Worm (Caenorhabditis elegans) whole organism, L1 larva: ENCODE measurements around the gene F36H9.4.
"Not testable (repeated sequence)": the region's sequence is repeated elsewhere in the genome, so short reads cannot be mapped to it uniquely, and the experiment has no call there.

Experiments used
- C16A3.4 ChIP-seq: fragments of 150-350 bp; optimal IDR thresholded peaks from 2 replicates; lab custom pipeline; 2014; ENCODE audit warnings: missing biosample characterization, missing genetic modification characterization
- Y116A8C.19 ChIP-seq: sonication (generic microtip); optimal IDR thresholded peaks from 2 replicates; lab custom pipeline; 2016; ENCODE audit warnings: missing compliant biosample characterization, missing genetic modification characterization, borderline replicate concordance
- aha-1 ChIP-seq: fragments of 150-350 bp; optimal IDR thresholded peaks from 2 replicates; lab custom pipeline; 2014; ENCODE audit warnings: missing biosample characterization, missing genetic modification characterization
- alr-1 ChIP-seq: fragments of 200-800 bp; sonication (Bioruptor generic); optimal IDR thresholded peaks from 2 replicates; lab custom pipeline; 2018; ENCODE audit warnings: borderline replicate concordance, mild to moderate bottlenecking, missing genetic modification characterization, missing compliant biosample characterization
- ceh-8 ChIP-seq: fragments of 200-800 bp; sonication (Bioruptor generic); optimal IDR thresholded peaks from 2 replicates; lab custom pipeline; 2018; ENCODE audit warnings: mild to moderate bottlenecking, missing genetic modification characterization, moderate library complexity, missing compliant biosample characterization
- ceh-88 ChIP-seq: fragments of 200-800 bp; sonication (Bioruptor generic); IDR thresholded peaks from 2 replicates; pipeline ENCODE4 v1.3.6; 2022; ENCODE audit warnings: missing genetic modification characterization, missing compliant biosample characterization
- ceh-90 ChIP-seq: sonication (generic microtip); optimal IDR thresholded peaks from 2 replicates; lab custom pipeline; 2016; ENCODE audit warnings: missing genetic modification characterization, missing compliant biosample characterization
- ces-1 ChIP-seq: fragments of 150-350 bp; optimal IDR thresholded peaks from 2 replicates; lab custom pipeline; 2014; ENCODE audit warnings: missing biosample characterization, missing genetic modification reagents, missing genetic modification characterization
- dsc-1 ChIP-seq: sonication (generic microtip); optimal IDR thresholded peaks from 2 replicates; lab custom pipeline; 2016; ENCODE audit warnings: mild to moderate bottlenecking, missing genetic modification characterization, missing compliant biosample characterization
- efl-1 ChIP-seq, 4 experiments: fragments of 150-350 bp; optimal IDR thresholded peaks in 3 of 4; peaks in 1 of 4; 1 replicate in 1 of 4; 2 replicates in 3 of 4; lab custom pipeline; 2014; ENCODE audit warnings: missing biosample characterization in 2 of 4, missing genetic modification characterization in 2 of 4, missing genetic modification reagents in 2 of 4
- ets-5 ChIP-seq: fragments of 200-800 bp; sonication (Bioruptor generic); IDR thresholded peaks from 2 replicates; pipeline ENCODE4 v1.3.6; 2022; ENCODE audit warnings: missing genetic modification characterization, missing compliant biosample characterization
- fkh-10 ChIP-seq: sonication (generic microtip); optimal IDR thresholded peaks from 2 replicates; lab custom pipeline; 2017; ENCODE audit warnings: missing biosample characterization, missing genetic modification reagents, missing genetic modification characterization
- grh-1 ChIP-seq: fragments of 200-800 bp; sonication (Bioruptor generic); IDR thresholded peaks from 2 replicates; pipeline ENCODE4 v1.3.6; 2022; ENCODE audit warnings: missing genetic modification reagents, missing genetic modification characterization, missing compliant biosample characterization
- hlh-4 ChIP-seq: sonication (generic microtip); optimal IDR thresholded peaks from 2 replicates; lab custom pipeline; 2016; ENCODE audit warnings: mild to moderate bottlenecking, missing genetic modification characterization, missing compliant biosample characterization
- hpl-2 ChIP-seq: fragments of 150-350 bp; optimal IDR thresholded peaks from 2 replicates; lab custom pipeline; 2014; ENCODE audit warnings: missing biosample characterization, missing genetic modification reagents, missing genetic modification characterization
- lin-13 ChIP-seq: fragments of 150-350 bp; optimal IDR thresholded peaks from 2 replicates; lab custom pipeline; 2014; ENCODE audit warnings: missing biosample characterization, missing genetic modification reagents, missing genetic modification characterization
- lin-15B ChIP-seq: fragments of 150-350 bp; sonication (generic microtip); optimal IDR thresholded peaks from 3 replicates; lab custom pipeline; 2014; ENCODE audit warnings: missing biosample characterization, missing genetic modification characterization
- lin-35 ChIP-seq, 2 experiments: fragments of 150-350 bp; optimal IDR thresholded peaks; 2 replicates each; lab custom pipeline; 2014; ENCODE audit warnings: missing biosample characterization in 2 of 2, missing genetic modification characterization in 2 of 2, missing genetic modification reagents in 2 of 2
- mab-9 ChIP-seq: fragments of 200-800 bp; sonication (Bioruptor generic); IDR thresholded peaks from 2 replicates; pipeline ENCODE4 v1.3.6; 2022; ENCODE audit warnings: missing genetic modification reagents, missing genetic modification characterization, missing compliant biosample characterization
- mep-1 ChIP-seq: fragments of 150-350 bp; optimal IDR thresholded peaks from 2 replicates; lab custom pipeline; 2014; ENCODE audit warnings: missing biosample characterization, missing genetic modification characterization
- nhr-20 ChIP-seq: sonication (generic microtip); optimal IDR thresholded peaks from 2 replicates; lab custom pipeline; 2016; ENCODE audit warnings: mild to moderate bottlenecking, missing genetic modification characterization, missing compliant biosample characterization
- nhr-76 ChIP-seq: sonication (generic microtip); optimal IDR thresholded peaks from 2 replicates; lab custom pipeline; 2017; ENCODE audit warnings: missing biosample characterization, missing genetic modification characterization
- nhr-77 ChIP-seq: fragments of 150-350 bp; optimal IDR thresholded peaks from 2 replicates; lab custom pipeline; 2014; ENCODE audit warnings: missing biosample characterization, missing genetic modification characterization
- nhr-84 ChIP-seq: sonication (generic microtip); optimal IDR thresholded peaks from 2 replicates; lab custom pipeline; 2017; ENCODE audit warnings: missing biosample characterization, missing genetic modification characterization
- nhr-85 ChIP-seq: sonication (generic microtip); peaks from one replicate; lab custom pipeline; 2016; ENCODE audit warnings: missing genetic modification characterization, inconsistent platforms, missing compliant biosample characterization
- rnt-1 ChIP-seq: sonication (generic microtip); optimal IDR thresholded peaks from 2 replicates; lab custom pipeline; 2016; ENCODE audit warnings: mild to moderate bottlenecking, missing genetic modification characterization, moderate library complexity, missing compliant biosample characterization
- skn-1 ChIP-seq: fragments of 150-350 bp; optimal IDR thresholded peaks from 2 replicates; lab custom pipeline; 2014; ENCODE audit warnings: missing biosample characterization, missing genetic modification characterization
- snpc-4 ChIP-seq: fragments of 150-350 bp; optimal IDR thresholded peaks from 2 replicates; lab custom pipeline; 2014; ENCODE audit warnings: missing biosample characterization, missing genetic modification characterization
- sptf-1 ChIP-seq: fragments of 150-350 bp; optimal IDR thresholded peaks from 2 replicates; lab custom pipeline; 2014; ENCODE audit warnings: missing biosample characterization, missing genetic modification characterization
- sup-37 ChIP-seq: fragments of 200-800 bp; sonication (Bioruptor generic); optimal IDR thresholded peaks from 2 replicates; lab custom pipeline; 2018; ENCODE audit warnings: mild to moderate bottlenecking, missing genetic modification characterization, missing compliant biosample characterization
- tbx-2 ChIP-seq: sonication (generic microtip); optimal IDR thresholded peaks from 2 replicates; lab custom pipeline; 2016; ENCODE audit warnings: missing genetic modification characterization, missing compliant biosample characterization
- unc-130 ChIP-seq: fragments of 150-350 bp; optimal IDR thresholded peaks from 2 replicates; lab custom pipeline; 2017; ENCODE audit warnings: missing biosample characterization, missing genetic modification characterization, inconsistent platforms
- unc-30 ChIP-seq: sonication (generic microtip); optimal IDR thresholded peaks from 2 replicates; lab custom pipeline; 2017; ENCODE audit warnings: missing biosample characterization, missing genetic modification characterization
- unc-62 ChIP-seq: fragments of 150-350 bp; optimal IDR thresholded peaks from 2 replicates; lab custom pipeline; 2014; ENCODE audit warnings: missing biosample characterization, missing genetic modification reagents, missing genetic modification characterization
- unc-98 ChIP-seq: fragments of 200-800 bp; sonication (Bioruptor generic); IDR thresholded peaks from 2 replicates; pipeline ENCODE4 v1.3.6; 2022; ENCODE audit warnings: missing genetic modification characterization, missing compliant biosample characterization
- ztf-11 ChIP-seq, 2 experiments: sonication (generic microtip); optimal IDR thresholded peaks; 2 replicates each; lab custom pipeline; 2016 to 2017; ENCODE audit warnings: missing genetic modification characterization in 2 of 2, missing biosample characterization in 1 of 2, missing compliant biosample characterization in 1 of 2

Gene F36H9.4

ce11 chrV:1820016-1820415 lies 41.0 kb upstream of the F36H9.4 start:
- TF ChIP-seq Y116A8C.19 (no peak), fkh-10 (GFP tag; lab: Kevin White, UChicago) (no peak), snpc-4 (tag; lab: Kevin White, UChicago) (no peak), nhr-85 (tag; lab: Kevin White, UChicago) (no peak), hpl-2 (GFP tag; lab: Kevin White, UChicago) (no peak), lin-13 (GFP tag; lab: Kevin White, UChicago) (no peak), dsc-1 (tag; lab: Kevin White, UChicago) (no peak)

ce11 chrV:1814784-1815183 lies 35.7 kb upstream of the F36H9.4 start, which contains the start of gene Y46H3A.5:
Gene Y46H3A.5 (minus strand): TSS chrV:1814884.
- TF ChIP-seq ceh-88; ceh-90 (tag; lab: Kevin White, UChicago); unc-30: not testable (repeated sequence)

ce11 chrV:1811035-1811434 lies 32.0 kb upstream of the F36H9.4 start, which contains the start of gene Y46H3A.4:
Gene Y46H3A.4 (minus strand): TSS chrV:1811135.
- TF ChIP-seq unc-62 (GFP tag; lab: Kevin White, UChicago) (no peak), lin-15B (tag; lab: Kevin White, UChicago) (no peak), sup-37 (GFP tag; lab: Kevin White, UChicago) (no peak), ets-5 (GFP tag; lab: Robert Waterston, UW) (no peak), dsc-1 (tag; lab: Kevin White, UChicago) (no peak), ceh-8 (no peak), lin-35 (GFP tag; optimal IDR thresholded peaks at IDR 0.05; lab: Kevin White, UChicago) (no peak), nhr-84 (no peak), nhr-76 (tag; lab: Kevin White, UChicago) (no peak), sptf-1 (no peak), mab-9 (GFP tag; lab: Robert Waterston, UW) (no peak), efl-1 (optimal IDR thresholded peaks at IDR 0.05; lab: Kevin White, UChicago) (no peak), efl-1 (GFP tag; optimal IDR thresholded peaks at IDR 0.05 in 1 of 2; lab: Kevin White, UChicago) (no peak), tbx-2 (tag; lab: Kevin White, UChicago) (no peak), nhr-77 (no peak), ceh-88 (no peak), grh-1 (GFP tag; lab: Robert Waterston, UW) (no peak), hpl-2 (GFP tag; lab: Kevin White, UChicago) (no peak), C16A3.4 (tag; lab: Kevin White, UChicago) (no peak), unc-98 (GFP tag; lab: Robert Waterston, UW) (no peak), rnt-1 (tag; lab: Kevin White, UChicago) (no peak)

DNA sequence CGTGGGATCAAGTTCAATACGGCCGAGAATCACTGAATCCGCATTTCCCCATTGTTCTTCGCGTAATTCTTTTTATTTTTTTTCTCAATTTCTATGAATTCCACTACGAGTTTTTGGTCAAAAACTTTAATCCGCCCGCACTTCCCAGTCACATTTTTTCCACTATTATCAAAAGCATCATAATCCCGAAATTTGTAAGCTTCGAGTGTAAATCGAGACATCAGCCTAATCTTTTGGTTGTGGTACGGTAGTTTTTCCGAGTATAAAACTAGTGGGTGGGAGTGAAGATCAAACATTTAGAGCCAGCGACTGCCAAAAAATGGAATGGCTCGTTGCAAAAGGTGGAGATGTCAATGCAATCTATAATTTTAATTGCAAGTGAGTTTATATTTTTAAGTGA lies 28.1 kb upstream of the F36H9.4 start, which contains the start of gene srt-42:
Gene srt-42 (plus strand): TSS at position 301 of the 400 bp plus-strand sequence.
- no peak for TF ChIP-seq ces-1 (GFP tag; lab: Kevin White, UChicago)
- TF ChIP-seq unc-130 (tag; lab: Kevin White, UChicago) = no peak
- TF ChIP-seq alr-1 (tag; lab: Kevin White, UChicago) = no peak

DNA sequence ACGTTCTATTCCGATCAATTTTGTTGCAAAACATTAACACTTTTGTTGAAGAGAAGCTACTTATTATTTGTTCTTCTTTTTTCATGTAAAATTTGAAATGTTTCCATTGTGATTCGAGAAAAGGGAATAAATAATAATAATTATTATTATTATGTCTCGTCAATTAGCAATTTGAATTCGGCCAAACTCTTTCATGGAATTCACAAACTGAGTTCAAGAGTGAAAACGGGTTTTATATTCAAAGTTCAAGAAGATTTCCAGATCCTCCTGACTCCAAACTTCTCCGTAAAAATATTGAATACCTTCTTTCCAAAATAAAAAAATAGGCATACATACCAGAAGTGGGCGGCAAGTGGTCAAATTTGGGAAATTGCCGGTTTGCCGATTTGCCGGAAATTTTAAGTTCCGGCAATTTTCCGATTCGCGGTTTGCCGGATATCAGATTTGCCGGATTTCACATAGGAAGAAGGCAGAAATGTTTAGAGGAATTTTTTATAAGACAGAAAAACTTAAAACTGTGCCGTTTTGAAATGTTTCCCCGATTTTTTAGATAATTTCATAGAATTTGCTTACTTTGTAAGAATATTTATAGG lies 26.8 kb upstream of the F36H9.4 start:
- no peak for TF ChIP-seq nhr-20
- no peak for TF ChIP-seq ztf-11 (tag; optimal IDR thresholded peaks at IDR 0.05; lab: Kevin White, UChicago)
- peak; percentile 71 for TF ChIP-seq mep-1 (tag; lab: Kevin White, UChicago)
- TF ChIP-seq hlh-4 = no peak
- no peak for TF ChIP-seq aha-1 (tag; lab: Kevin White, UChicago)
- TF ChIP-seq ceh-88 = no peak
- TF ChIP-seq lin-13 (GFP tag; lab: Kevin White, UChicago) = no peak
- TF ChIP-seq nhr-85 (tag; lab: Kevin White, UChicago) = peak; percentile 45
- peak; percentile 63 for TF ChIP-seq skn-1
